Fruit fly (Drosophila melanogaster) whole organism, embryonic: ENCODE results near the gene Bug22.

Experiments used
- CG11093 ChIP-seq: fragments of 200-800 bp; sonication (Bioruptor generic); IDR thresholded peaks from 3 replicates; pipeline ENCODE4 v1.3.6; 2022; ENCODE audit warnings: missing biosample characterization, missing genetic modification characterization
- CG11560 ChIP-seq: fragments of 200-800 bp; sonication (Bioruptor generic); IDR thresholded peaks from 3 replicates; pipeline ENCODE4 v1.3.6; 2022; ENCODE audit warnings: missing biosample characterization, missing genetic modification characterization
- CG12744 ChIP-seq: fragments of 200-800 bp; sonication (Bioruptor generic); optimal IDR thresholded peaks from 2 replicates; lab custom pipeline; 2016; ENCODE audit warnings: missing biosample characterization, missing genetic modification characterization
- CG16779 ChIP-seq: fragments of 200-800 bp; sonication (Bioruptor generic); IDR thresholded peaks from 2 replicates; pipeline ENCODE4 v1.3.6; 2022; ENCODE audit warnings: missing biosample characterization, missing genetic modification characterization
- CG2199 ChIP-seq: fragments of 200-800 bp; sonication (Bioruptor generic); IDR thresholded peaks from 3 replicates; pipeline ENCODE4 v1.3.6; 2022; ENCODE audit warnings: missing biosample characterization, missing genetic modification characterization
- CG2678 ChIP-seq: fragments of 200-800 bp; sonication (Bioruptor generic); optimal IDR thresholded peaks from 3 replicates; lab custom pipeline; 2019; ENCODE audit warnings: missing biosample characterization, mild to moderate bottlenecking, missing genetic modification characterization, moderate library complexity
- CG3163 ChIP-seq: fragments of 200-800 bp; sonication (Bioruptor generic); optimal IDR thresholded peaks from 3 replicates; lab custom pipeline; 2016; ENCODE audit warnings: missing biosample characterization, missing genetic modification characterization
- CG3995 ChIP-seq: fragments of 200-800 bp; sonication (Bioruptor generic); optimal IDR thresholded peaks from 3 replicates; lab custom pipeline; 2016; ENCODE audit warnings: missing biosample characterization, missing genetic modification characterization
- CG5180 ChIP-seq: fragments of 200-800 bp; sonication (Bioruptor generic); optimal IDR thresholded peaks from 3 replicates; lab custom pipeline; 2017; ENCODE audit warnings: missing biosample characterization, missing genetic modification characterization, mild to moderate bottlenecking, moderate library complexity, missing genetic modification reagents
- CG7357 ChIP-seq: fragments of 200-800 bp; sonication (Bioruptor generic); IDR thresholded peaks from 3 replicates; pipeline ENCODE4 v1.3.6; 2022; ENCODE audit warnings: missing biosample characterization, missing genetic modification characterization
- CG7839 ChIP-seq: fragments of 200-800 bp; sonication (Bioruptor generic); optimal IDR thresholded peaks from 3 replicates; lab custom pipeline; 2018; ENCODE audit warnings: missing biosample characterization, mild to moderate bottlenecking, missing genetic modification characterization, moderate library complexity
- CG7963 ChIP-seq: fragments of 200-800 bp; sonication (Bioruptor generic); IDR thresholded peaks from 3 replicates; pipeline ENCODE4 v1.3.6; 2022; ENCODE audit warnings: missing biosample characterization, missing genetic modification characterization; ENCODE audit not compliant: partially characterized antibody
- CG8765 ChIP-seq: fragments of 200-800 bp; sonication (Bioruptor generic); IDR thresholded peaks from 2 replicates; pipeline ENCODE4 v1.3.6; 2022; ENCODE audit warnings: missing biosample characterization, missing genetic modification characterization
- D19B ChIP-seq: fragments of 200-800 bp; sonication (Bioruptor generic); optimal IDR thresholded peaks from 2 replicates; lab custom pipeline; 2017; ENCODE audit warnings: missing biosample characterization, mild to moderate bottlenecking, missing genetic modification characterization
- Dek ChIP-seq: fragments of 200-800 bp; sonication (Bioruptor generic); optimal IDR thresholded peaks from 3 replicates; lab custom pipeline; 2019; ENCODE audit warnings: missing biosample characterization, mild to moderate bottlenecking, missing genetic modification characterization, moderate library complexity
- Dip3 ChIP-seq: fragments of 200-800 bp; sonication (Bioruptor generic); optimal IDR thresholded peaks from 3 replicates; lab custom pipeline; 2016; ENCODE audit warnings: missing biosample characterization, missing genetic modification characterization
- E2f2 ChIP-seq: fragments of 200-800 bp; sonication (Bioruptor generic); IDR thresholded peaks from 2 replicates; pipeline ENCODE4 v1.3.6; 2022; ENCODE audit warnings: missing biosample characterization, missing genetic modification characterization
- ERR ChIP-seq: fragments of 200-800 bp; sonication (Bioruptor generic); optimal IDR thresholded peaks from 2 replicates; lab custom pipeline; 2016; ENCODE audit warnings: missing biosample characterization, missing genetic modification characterization
- HHEX ChIP-seq: fragments of 200-800 bp; sonication (Bioruptor generic); optimal IDR thresholded peaks from 3 replicates; lab custom pipeline; 2017; ENCODE audit warnings: missing biosample characterization, mild to moderate bottlenecking, missing genetic modification characterization, missing genetic modification reagents
- Hr78 ChIP-seq, 2 experiments: fragments of 200-800 bp in 1 of 2; fragments of >200 bp in 1 of 2; sonication (Bioruptor generic) in 1 of 2; optimal IDR thresholded peaks; 2 replicates each; lab custom pipeline; 2017 to 2019; ENCODE audit warnings: missing biosample characterization in 2 of 2, missing genetic modification characterization in 2 of 2, mild to moderate bottlenecking in 1 of 2, moderate library complexity in 1 of 2
- Lhr ChIP-seq: fragments of 200-800 bp; sonication (Bioruptor generic); optimal IDR thresholded peaks from 3 replicates; lab custom pipeline; 2017; ENCODE audit warnings: mild to moderate bottlenecking, missing biosample characterization, missing genetic modification reagents, missing genetic modification characterization
- NFAT ChIP-seq: fragments of 200-800 bp; sonication (Bioruptor generic); IDR thresholded peaks from 2 replicates; pipeline ENCODE4 v1.3.6; 2022; ENCODE audit warnings: missing biosample characterization, missing genetic modification characterization
- Nf-YB ChIP-seq: fragments of 200-800 bp; sonication (Bioruptor generic); optimal IDR thresholded peaks from 3 replicates; lab custom pipeline; 2019; ENCODE audit warnings: missing biosample characterization, mild to moderate bottlenecking, missing genetic modification characterization, moderate library complexity
- NfI ChIP-seq: fragments of 200-800 bp; sonication (Bioruptor generic); optimal IDR thresholded peaks from 3 replicates; lab custom pipeline; 2018; ENCODE audit warnings: missing biosample characterization, mild to moderate bottlenecking, missing genetic modification characterization, moderate library complexity
- Ptx1 ChIP-seq: fragments of 200-800 bp; sonication (Bioruptor generic); IDR thresholded peaks from 2 replicates; pipeline ENCODE4 v1.3.6; 2022; ENCODE audit warnings: missing biosample characterization, missing genetic modification characterization
- Vsx1 ChIP-seq: fragments of 200-800 bp; sonication (Bioruptor generic); optimal IDR thresholded peaks from 2 replicates; lab custom pipeline; 2017; ENCODE audit warnings: missing biosample characterization, mild to moderate bottlenecking, missing genetic modification characterization, missing genetic modification reagents
- Xbp1 ChIP-seq: fragments of 200-800 bp; sonication (Bioruptor generic); optimal IDR thresholded peaks from 3 replicates; lab custom pipeline; 2016; ENCODE audit warnings: missing biosample characterization, mild to moderate bottlenecking, missing genetic modification characterization
- ac ChIP-seq: fragments of 200-800 bp; sonication (Bioruptor generic); optimal IDR thresholded peaks from 3 replicates; lab custom pipeline; 2017; ENCODE audit warnings: missing biosample characterization, mild to moderate bottlenecking, missing genetic modification characterization
- br ChIP-seq: fragments of >200 bp; optimal IDR thresholded peaks from 2 replicates; lab custom pipeline; 2017
- cg ChIP-seq: fragments of 200-800 bp; sonication (Bioruptor generic); optimal IDR thresholded peaks from 3 replicates; lab custom pipeline; 2019; ENCODE audit warnings: missing biosample characterization, mild to moderate bottlenecking, missing genetic modification characterization, moderate library complexity
- croc ChIP-seq: fragments of 200-800 bp; sonication (Bioruptor generic); conservative IDR thresholded peaks from 3 replicates; pipeline ENCODE4 v1.3.6; 2022; ENCODE audit warnings: missing biosample characterization, missing genetic modification characterization
- dati ChIP-seq: fragments of 200-800 bp; sonication (Bioruptor generic); IDR thresholded peaks from 2 replicates; pipeline ENCODE4 v1.3.6; 2022; ENCODE audit warnings: missing biosample characterization, missing genetic modification characterization
- esg ChIP-seq: fragments of 200-800 bp; sonication (Bioruptor generic); conservative IDR thresholded peaks from 2 replicates; pipeline ENCODE4 v1.3.6; 2022; ENCODE audit warnings: missing biosample characterization, missing genetic modification characterization
- exex ChIP-seq: fragments of 200-800 bp; sonication (Bioruptor generic); optimal IDR thresholded peaks from 4 replicates; lab custom pipeline; 2018; ENCODE audit warnings: missing biosample characterization, mild to moderate bottlenecking, missing genetic modification characterization, moderate library complexity
- gcm ChIP-seq: fragments of 200-800 bp; sonication (Bioruptor generic); optimal IDR thresholded peaks from 2 replicates; lab custom pipeline; 2019; ENCODE audit warnings: missing biosample characterization, mild to moderate bottlenecking, missing genetic modification characterization, moderate library complexity
- ind ChIP-seq: fragments of 200-800 bp; sonication (Bioruptor generic); optimal IDR thresholded peaks from 3 replicates; lab custom pipeline; 2016; ENCODE audit warnings: missing biosample characterization, missing genetic modification characterization
- lola ChIP-seq, 3 experiments: fragments of >200 bp in 2 of 3; fragments of 200-800 bp in 1 of 3; sonication (Bioruptor generic) in 1 of 3; optimal IDR thresholded peaks; 2 replicates each; lab custom pipeline; 2017 to 2019; ENCODE audit warnings: missing biosample characterization in 3 of 3, missing genetic modification characterization in 3 of 3, mild to moderate bottlenecking in 1 of 3, moderate library complexity in 1 of 3
- slou ChIP-seq: fragments of 200-800 bp; sonication (Bioruptor generic); optimal IDR thresholded peaks from 3 replicates; lab custom pipeline; 2016; ENCODE audit warnings: missing biosample characterization, missing genetic modification characterization
- slp2 ChIP-seq: fragments of 200-800 bp; sonication (Bioruptor generic); optimal IDR thresholded peaks from 2 replicates; lab custom pipeline; 2016; ENCODE audit warnings: missing biosample characterization, missing genetic modification characterization
- so ChIP-seq: fragments of 200-800 bp; sonication (Bioruptor generic); IDR thresholded peaks from 3 replicates; pipeline ENCODE4 v1.3.6; 2022; ENCODE audit warnings: missing biosample characterization, missing genetic modification characterization
- sob ChIP-seq: fragments of 200-800 bp; sonication (Bioruptor generic); IDR thresholded peaks from 2 replicates; pipeline ENCODE4 v1.3.6; 2022; ENCODE audit warnings: missing biosample characterization, missing genetic modification characterization
- tio ChIP-seq: fragments of 200-800 bp; sonication (Bioruptor generic); optimal IDR thresholded peaks from 2 replicates; lab custom pipeline; 2017; ENCODE audit warnings: missing biosample characterization, missing genetic modification characterization, inconsistent platforms
- tll ChIP-seq, 2 experiments: fragments of 200-800 bp in 1 of 2; fragments of >200 bp in 1 of 2; sonication (Bioruptor generic) in 1 of 2; optimal IDR thresholded peaks; 2 replicates each; lab custom pipeline; 2017 to 2019; ENCODE audit warnings: missing biosample characterization in 2 of 2, missing genetic modification characterization in 2 of 2, mild to moderate bottlenecking in 1 of 2, moderate library complexity in 1 of 2
- trh ChIP-seq: fragments of 200-800 bp; sonication (Bioruptor generic); optimal IDR thresholded peaks from 2 replicates; lab custom pipeline; 2016; ENCODE audit warnings: missing biosample characterization, missing genetic modification characterization
- tx ChIP-seq: fragments of 200-800 bp; sonication (Bioruptor generic); optimal IDR thresholded peaks from 2 replicates; lab custom pipeline; 2016; ENCODE audit warnings: missing biosample characterization, missing genetic modification characterization
- wek ChIP-seq: fragments of 200-800 bp; sonication (Bioruptor generic); optimal IDR thresholded peaks from 3 replicates; lab custom pipeline; 2018; ENCODE audit warnings: missing biosample characterization, mild to moderate bottlenecking, missing genetic modification characterization, moderate library complexity
- wor ChIP-seq: fragments of 200-800 bp; sonication (Bioruptor generic); IDR thresholded peaks from 2 replicates; pipeline ENCODE4 v1.3.6; 2022; ENCODE audit warnings: missing biosample characterization, missing genetic modification characterization

The Bug22 gene

DNA sequence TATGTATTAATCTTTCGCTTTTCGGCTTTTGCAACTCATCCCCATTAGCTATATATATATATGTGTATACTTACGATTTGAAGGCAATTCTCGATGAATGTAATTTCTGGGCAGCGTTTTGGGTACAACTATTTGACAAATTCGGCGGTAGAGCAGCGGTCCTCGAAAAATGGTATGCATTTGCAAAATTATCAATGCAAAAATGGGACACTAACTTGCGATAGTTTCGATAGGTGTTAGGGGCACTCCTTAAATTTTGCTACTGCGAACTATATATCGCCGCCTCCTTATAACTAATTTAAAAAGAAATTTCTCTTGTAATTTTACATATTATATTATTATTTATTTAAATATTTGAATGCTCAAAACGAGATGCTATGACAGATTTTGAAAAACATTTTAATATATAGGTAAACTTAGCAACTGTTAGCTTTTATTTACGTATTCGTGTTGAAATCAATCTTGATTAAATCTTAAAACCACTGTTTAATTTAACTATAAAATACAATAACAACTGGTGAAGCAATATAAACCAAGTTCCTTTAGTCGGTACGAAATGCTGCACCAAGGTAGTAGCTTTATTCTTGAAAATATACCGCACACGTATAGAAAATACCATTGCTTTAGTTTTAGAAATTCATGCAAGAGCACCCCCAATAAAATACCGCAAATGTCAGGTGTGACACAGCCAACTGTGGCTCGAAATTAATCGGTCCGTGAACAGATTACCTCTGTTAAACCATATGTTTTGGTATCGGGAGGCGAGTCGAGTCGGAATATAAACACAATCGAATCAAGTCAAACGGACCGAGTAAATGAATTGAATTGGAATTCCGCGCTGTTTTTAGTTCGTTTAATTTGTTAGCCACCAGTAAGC, 17.2 kb downstream of the Bug22 start, which contains the start of the genes CG5355 and Klp31E (continued):
- no peak; the same call in 1 of the 2 replicates for TF ChIP-seq E2f2 (GFP tag; lab: Robert Waterston, UW)
- TF ChIP-seq gcm (GFP tag; lab: Kevin White, UChicago), result peak; percentile 45
- no peak for TF ChIP-seq Dek (tag; lab: Kevin White, UChicago)
- TF ChIP-seq Ptx1 (GFP tag; lab: Robert Waterston, UW), result peak; percentile 71
- no peak for TF ChIP-seq CG16779 (GFP tag; lab: Robert Waterston, UW)
- peak; percentile 10 for TF ChIP-seq CG3995 (GFP tag; lab: Kevin White, UChicago)
- no peak for TF ChIP-seq CG2678
- peak; percentile 89 for TF ChIP-seq wek
- TF ChIP-seq NFAT, result peak; percentile 68; the same call in 1 of the 2 replicates
- no peak for TF ChIP-seq Vsx1 (GFP tag; lab: Kevin White, UChicago)
- peak; percentile 49; the same call in 1 of the 3 replicates for TF ChIP-seq CG7357 (GFP tag; lab: Robert Waterston, UW)
- peak; percentile 38 for TF ChIP-seq croc
- 0 out of 2 replicates have a peak, but pooled peaks have one; percentile 17 for TF ChIP-seq wor (GFP tag; lab: Robert Waterston, UW)
- TF ChIP-seq CG2199 (GFP tag; lab: Robert Waterston, UW), result 0 out of 3 replicates have a peak, but pooled peaks have one; percentile 24
- TF ChIP-seq CG7963 (GFP tag; lab: Robert Waterston, UW), result peak; percentile 49; the same call in 1 of the 3 replicates
- no peak for TF ChIP-seq tio
- TF ChIP-seq Hr78 (GFP tag; optimal IDR thresholded peaks at IDR 0.05; lab: Kevin White, UChicago), result no peak
- TF ChIP-seq CG7839, result peak; percentile 74
- peak; percentile 13 for TF ChIP-seq trh (GFP tag; lab: Kevin White, UChicago)
- TF ChIP-seq sob (GFP tag; lab: Robert Waterston, UW), result peak; percentile 64
- TF ChIP-seq D19B, result peak; percentile 38
- TF ChIP-seq dati (GFP tag; lab: Robert Waterston, UW), result no peak
- TF ChIP-seq lola (GFP tag; optimal IDR thresholded peaks at IDR 0.05; lab: Kevin White, UChicago), result peak in 1 of 3 experiments; percentile 82
- no peak for TF ChIP-seq tll (GFP tag; optimal IDR thresholded peaks at IDR 0.05; lab: Kevin White, UChicago)
- peak; percentile 55 for TF ChIP-seq ind (GFP tag; lab: Kevin White, UChicago)
- no peak for TF ChIP-seq CG12744 (GFP tag; lab: Kevin White, UChicago)
- TF ChIP-seq NfI (GFP tag; lab: Kevin White, UChicago), result peak; percentile 53
- TF ChIP-seq esg (GFP tag; lab: Robert Waterston, UW), result peak; percentile 58
- TF ChIP-seq CG11093, result no peak
- TF ChIP-seq cg (GFP tag; lab: Kevin White, UChicago), result no peak
- no peak for TF ChIP-seq CG11560 (tag; lab: Robert Waterston, UW)
- TF ChIP-seq ac, result peak; percentile 15
- peak; percentile 46 for TF ChIP-seq exex (tag; lab: Kevin White, UChicago)
- peak; percentile 50 for TF ChIP-seq Nf-YB (GFP tag; lab: Kevin White, UChicago)
- TF ChIP-seq Xbp1 (GFP tag; lab: Kevin White, UChicago), result peak; percentile 71
- peak; percentile 46 for TF ChIP-seq Dip3 (GFP tag; lab: Kevin White, UChicago)
- no peak for TF ChIP-seq ERR (GFP tag; lab: Kevin White, UChicago)
- TF ChIP-seq slp2 (GFP tag; lab: Kevin White, UChicago), result peak; percentile 37
- peak; percentile 12 for TF ChIP-seq slou (GFP tag; lab: Kevin White, UChicago)
- TF ChIP-seq so (GFP tag; lab: Robert Waterston, UW), result peak; percentile 70; the same call in 1 of the 3 replicates
- TF ChIP-seq CG3163 (GFP tag; lab: Kevin White, UChicago), result peak; percentile 31
- TF ChIP-seq HHEX (GFP tag; lab: Kevin White, UChicago), result peak; percentile 54
- no peak for TF ChIP-seq CG5180
- TF ChIP-seq br (lab: Kevin White, UChicago), result no peak
- no peak for TF ChIP-seq CG8765 (GFP tag; lab: Robert Waterston, UW)
- TF ChIP-seq Lhr (GFP tag; lab: Kevin White, UChicago), result peak; percentile 19
- peak; percentile 13 for TF ChIP-seq tx
